Worm (Caenorhabditis elegans) whole organism, mixed stage, embryonic: ENCODE results near the gene F44G4.5.

Experiments used
- ces-1 ChIP-seq: fragments of 150-350 bp; optimal IDR thresholded peaks from 2 replicates; lab custom pipeline; 2014; ENCODE audit warnings: missing biosample characterization, missing genetic modification reagents, missing genetic modification characterization
- elt-1 ChIP-seq: sonication (generic microtip); optimal IDR thresholded peaks from 2 replicates; lab custom pipeline; 2017; ENCODE audit warnings: missing genetic modification characterization, mild to moderate bottlenecking, missing compliant biosample characterization, antibody characterized with exemption, moderate library complexity, borderline replicate concordance; ENCODE audit not compliant: insufficient read depth
- elt-3 ChIP-seq: fragments of 150-350 bp; optimal IDR thresholded peaks from 2 replicates; lab custom pipeline; 2014; ENCODE audit warnings: missing biosample characterization, missing genetic modification characterization
- pha-4 ChIP-seq: fragments of 150-350 bp; optimal IDR thresholded peaks from 2 replicates; lab custom pipeline; 2018; ENCODE audit warnings: missing biosample characterization, missing genetic modification reagents, missing genetic modification characterization
- snpc-4 ChIP-seq: fragments of 150-350 bp; optimal IDR thresholded peaks from 2 replicates; lab custom pipeline; 2014; ENCODE audit warnings: missing biosample characterization, missing genetic modification characterization

DNA sequence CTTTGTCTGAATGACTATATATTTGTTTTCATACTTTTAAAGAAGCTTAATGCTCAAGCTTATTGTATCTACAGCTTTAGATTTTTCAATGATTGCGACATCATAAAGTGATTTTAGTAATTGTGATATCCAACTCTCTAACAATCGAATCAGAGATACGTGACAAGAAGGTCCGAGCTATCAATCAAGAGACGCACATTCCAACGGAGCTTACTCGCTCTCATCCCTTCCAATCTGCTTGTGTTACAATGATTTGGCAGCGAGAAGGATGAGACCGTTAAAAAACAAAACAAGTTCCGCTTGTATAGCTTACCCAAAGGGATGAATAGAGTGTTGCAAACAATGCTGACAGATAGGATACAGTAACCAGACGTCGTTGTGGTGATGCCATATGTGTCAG is 38.8 kb downstream of the F44G4.5 start:
- TF ChIP-seq pha-4 (tag; lab: Kevin White, UChicago) (no peak), elt-3 (tag; lab: Kevin White, UChicago) (no peak), ces-1 (GFP tag; lab: Kevin White, UChicago) (no peak), snpc-4 (tag; lab: Kevin White, UChicago) (no peak), elt-1 (no peak)
